Fruit fly (Drosophila melanogaster): ENCODE data around the gene CG14984.

- TF ChIP-seq D1 (tag; optimal IDR thresholded peaks at IDR 0.05) (no peak), CG12605 (GFP tag; IDR thresholded peaks at IDR 0.05) (no peak)
Observed at dm6 chr3L:3951875-3952274, 475 bp downstream of the CG14984 start.

Measured in whole organism, pupa.